Fruit fly (Drosophila melanogaster): ENCODE data around the gene Vtld.
"Not testable (repeated sequence)": the region's sequence is repeated elsewhere in the genome, so short reads cannot be mapped to it uniquely, and the experiment has no call there.

DNA sequence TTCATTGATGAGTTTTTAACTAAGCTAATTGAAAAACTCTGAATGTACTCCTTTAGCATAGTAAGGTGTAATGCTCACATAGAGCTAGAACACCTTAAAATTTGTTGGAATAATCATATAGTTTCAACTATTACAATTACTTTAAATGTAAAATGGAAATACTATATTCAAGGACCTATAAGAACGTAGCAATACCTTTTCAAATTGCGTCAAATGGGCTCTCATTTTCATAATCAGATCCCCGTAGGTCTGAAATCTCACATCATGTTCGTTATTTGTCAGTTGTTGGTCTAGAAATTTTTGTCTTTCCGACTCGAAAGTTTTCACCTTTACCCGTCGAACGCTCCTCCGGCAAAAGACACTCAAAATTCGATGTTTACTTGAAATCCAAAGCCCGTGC lies 31.5 kb upstream of the Vtld start, which contains the start of gene CG42529:
- TF ChIP-seq CG32121 (GFP tag; IDR thresholded peaks at IDR 0.05); CG15710 (tag; optimal IDR thresholded peaks at IDR 0.05); rn (GFP tag; IDR thresholded peaks at IDR 0.05); Snoo (tag; optimal IDR thresholded peaks at IDR 0.05); CG4496 (GFP tag; IDR thresholded peaks at IDR 0.05); D1 (tag; optimal IDR thresholded peaks at IDR 0.05); CG9948 (tag; optimal IDR thresholded peaks at IDR 0.05); CG12605 (GFP tag; IDR thresholded peaks at IDR 0.05); CG10348 (GFP tag; IDR thresholded peaks at IDR 0.05): not testable (repeated sequence)
